Worm (Caenorhabditis elegans): ENCODE data around the gene gldi-10.
A peak's percentile ranks its signal among the peaks of the same experiment; 100 is the strongest.

Gene gldi-10

ce11 chrIV:9074244-9074723 lies 24.8 kb upstream of the gldi-10 start, which contains the start of gene mppb-1 (continued):
- TF ChIP-seq ama-1 (optimal IDR thresholded peaks at IDR 0.05): no peak
- no peak for TF ChIP-seq ama-1 (GFP tag; optimal IDR thresholded peaks at IDR 0.05)
- peak; percentile 71 for TF ChIP-seq ccch-3 (GFP tag; optimal IDR thresholded peaks at IDR 0.05)
- TF ChIP-seq K12H6.12 (tag; optimal IDR thresholded peaks at IDR 0.05): peak; percentile 57
- no peak for TF ChIP-seq C17E4.6 (GFP tag; IDR thresholded peaks at IDR 0.05)
- peak; percentile 74 for TF ChIP-seq efl-1 (GFP tag; optimal IDR thresholded peaks at IDR 0.05)
- peak; percentile 40 for TF ChIP-seq attf-5 (GFP tag; optimal IDR thresholded peaks at IDR 0.05)
- no peak for TF ChIP-seq nhr-90 (tag; optimal IDR thresholded peaks at IDR 0.05)
- TF ChIP-seq dpff-1 (tag; optimal IDR thresholded peaks at IDR 0.05): no peak
- TF ChIP-seq F52B5.7 (tag; optimal IDR thresholded peaks at IDR 0.05): peak; percentile 33
- TF ChIP-seq F57C9.4 (tag; optimal IDR thresholded peaks at IDR 0.05): no peak
- peak; percentile 74 for TF ChIP-seq dox-1 (GFP tag; IDR thresholded peaks at IDR 0.05)
- TF ChIP-seq aptf-2 (GFP tag; conservative IDR thresholded peaks at IDR 0.05): peak; percentile 82
- peak; percentile 84 for TF ChIP-seq ceh-27 (GFP tag; optimal IDR thresholded peaks at IDR 0.05)
- TF ChIP-seq pbrm-1 (GFP tag; IDR thresholded peaks at IDR 0.05): peak; percentile 64
- no peak for TF ChIP-seq lin-26 (GFP tag; IDR thresholded peaks at IDR 0.05)
- no peak for TF ChIP-seq mes-4 (tag; optimal IDR thresholded peaks at IDR 0.05)
- no peak for TF ChIP-seq zfh-2 (GFP tag; conservative IDR thresholded peaks at IDR 0.05)
- TF ChIP-seq nhr-179 (tag; optimal IDR thresholded peaks at IDR 0.05): no peak
- TF ChIP-seq mel-28 (tag; optimal IDR thresholded peaks at IDR 0.05; ENCODE audit: borderline replicate concordance): no peak
- no peak for TF ChIP-seq Y95B8A.8 (GFP tag; IDR thresholded peaks at IDR 0.05)
- TF ChIP-seq egl-44 (GFP tag; IDR thresholded peaks at IDR 0.05): no peak
- TF ChIP-seq K11D2.4 (GFP tag; IDR thresholded peaks at IDR 0.05): peak; percentile 67
- no peak for TF ChIP-seq sptf-2 (GFP tag; optimal IDR thresholded peaks at IDR 0.05)
- peak; percentile 25; the same call in 1 of the 2 replicates for TF ChIP-seq hmg-1.2 (GFP tag; IDR thresholded peaks at IDR 0.05)
- TF ChIP-seq unc-130 (GFP tag; optimal IDR thresholded peaks at IDR 0.05): peak; percentile 92
- no peak for TF ChIP-seq fkh-3 (tag; optimal IDR thresholded peaks at IDR 0.05)
- TF ChIP-seq ZK185.1 (tag; optimal IDR thresholded peaks at IDR 0.05; ENCODE audit: poor library complexity, severe bottlenecking): peak; percentile 96
- TF ChIP-seq ceh-58 (GFP tag; IDR thresholded peaks at IDR 0.05): no peak
- 0 out of 2 replicates have a peak, but pooled peaks have one; percentile 38 for TF ChIP-seq B0019.2 (GFP tag; conservative IDR thresholded peaks at IDR 0.05)
- no peak for TF ChIP-seq rpc-1 (optimal IDR thresholded peaks at IDR 0.05)
- TF ChIP-seq rpc-1 (tag; optimal IDR thresholded peaks at IDR 0.05): no peak
- no peak for TF ChIP-seq sea-2 (GFP tag; IDR thresholded peaks at IDR 0.05)
- no peak for TF ChIP-seq ztf-3 (GFP tag; optimal IDR thresholded peaks at IDR 0.05)
- TF ChIP-seq C06A6.2 (GFP tag; conservative IDR thresholded peaks at IDR 0.05): no peak

DNA sequence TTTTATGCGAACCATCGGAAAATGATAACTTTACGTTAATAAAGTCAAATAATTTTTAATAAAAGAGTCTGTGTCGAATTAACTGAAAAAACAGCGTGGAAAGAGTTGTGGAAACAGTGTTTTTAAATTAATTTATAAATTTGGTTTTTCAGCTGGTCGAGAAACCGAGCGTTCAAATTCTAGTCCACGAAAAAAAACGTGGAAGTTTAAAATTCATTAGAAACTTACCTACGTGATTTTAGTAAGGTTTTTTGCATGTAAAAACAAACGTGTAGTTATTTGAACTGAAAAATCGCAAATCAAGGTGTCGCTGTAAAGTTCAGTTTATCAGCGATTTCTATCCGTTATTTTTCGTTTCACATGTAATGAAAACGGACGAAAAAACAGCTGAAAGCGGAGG lies 20.6 kb upstream of the gldi-10 start, which contains the start of gene mans-4:
Gene mans-4 (minus strand): TSS at position 101 of the 400 bp plus-strand sequence.
- TF ChIP-seq nfya-1 (tag; optimal IDR thresholded peaks at IDR 0.05; ENCODE audit: borderline replicate concordance, insufficient read depth): no peak
- TF ChIP-seq tlf-1 (GFP tag; optimal IDR thresholded peaks at IDR 0.05): no peak
- no peak for TF ChIP-seq nfya-2 (GFP tag; IDR thresholded peaks at IDR 0.05)
- no peak for TF ChIP-seq unc-62 (GFP tag; optimal IDR thresholded peaks at IDR 0.05)
- TF ChIP-seq sptf-2 (GFP tag; optimal IDR thresholded peaks at IDR 0.05): no peak
- no peak for TF ChIP-seq ztf-18 (tag; optimal IDR thresholded peaks at IDR 0.05)
- no peak for TF ChIP-seq cebp-1 (GFP tag; IDR thresholded peaks at IDR 0.05)
- TF ChIP-seq cebp-1 (tag; optimal IDR thresholded peaks at IDR 0.05): no peak
- no peak for TF ChIP-seq akir-1 (GFP tag; optimal IDR thresholded peaks at IDR 0.05)
- no peak for TF ChIP-seq nfyb-1 (GFP tag; IDR thresholded peaks at IDR 0.05)
- no peak for TF ChIP-seq madf-8 (GFP tag; conservative IDR thresholded peaks at IDR 0.05)
- TF ChIP-seq ets-4 (GFP tag; optimal IDR thresholded peaks at IDR 0.05): no peak
- no peak for TF ChIP-seq F57A8.1 (GFP tag; optimal IDR thresholded peaks at IDR 0.05)
- no peak for TF ChIP-seq F57C9.4 (tag; optimal IDR thresholded peaks at IDR 0.05)
- TF ChIP-seq egl-44 (GFP tag; IDR thresholded peaks at IDR 0.05): no peak
- no peak for TF ChIP-seq sdz-38 (tag; optimal IDR thresholded peaks at IDR 0.05)
- TF ChIP-seq egrh-3 (GFP tag; IDR thresholded peaks at IDR 0.05): no peak
- TF ChIP-seq attf-6 (GFP tag; IDR thresholded peaks at IDR 0.05): no peak

Data from whole organism, young adult.